Worm (Caenorhabditis elegans) whole organism, L4 larva: ENCODE data around the gene pqn-18.

ENCODE experiments used
- F10B5.3 ChIP-seq: sonication (generic microtip); optimal IDR thresholded peaks from 2 replicates; lab custom pipeline; 2016; ENCODE audit warnings: mild to moderate bottlenecking, missing genetic modification characterization, missing compliant biosample characterization
- aly-2 ChIP-seq: sonication (generic microtip); optimal IDR thresholded peaks from 2 replicates; lab custom pipeline; 2018; ENCODE audit warnings: missing biosample characterization, missing genetic modification characterization
- ces-1 ChIP-seq: fragments of 150-350 bp; sonication (generic microtip); optimal IDR thresholded peaks from 4 replicates; lab custom pipeline; 2014; ENCODE audit warnings: missing biosample characterization, missing genetic modification reagents, missing genetic modification characterization
- dmd-9 ChIP-seq: fragments of 200-800 bp; sonication (Bioruptor generic); IDR thresholded peaks from 2 replicates; pipeline ENCODE4 v1.3.6; 2022; ENCODE audit warnings: missing genetic modification reagents, missing genetic modification characterization, missing compliant biosample characterization
- egl-43 ChIP-seq: fragments of 200-800 bp; sonication (Bioruptor generic); IDR thresholded peaks from 2 replicates; pipeline ENCODE4 v1.3.6; 2022; ENCODE audit warnings: missing genetic modification reagents, missing genetic modification characterization, missing compliant biosample characterization
- lin-39 ChIP-seq: fragments of 150-350 bp; optimal IDR thresholded peaks from 2 replicates; lab custom pipeline; 2014; ENCODE audit warnings: missing biosample characterization, missing genetic modification reagents, missing genetic modification characterization
- lsy-2 ChIP-seq, 2 experiments: fragments of 150-350 bp in 1 of 2; sonication (generic microtip) in 1 of 2; optimal IDR thresholded peaks; 2 replicates each; lab custom pipeline; 2014 to 2017; ENCODE audit warnings: missing biosample characterization in 2 of 2, missing genetic modification characterization in 2 of 2
- mxl-2 ChIP-seq: fragments of 200-800 bp; sonication (Bioruptor generic); conservative IDR thresholded peaks from 2 replicates; pipeline ENCODE4 v1.3.6; 2022; ENCODE audit warnings: missing genetic modification reagents, missing genetic modification characterization, missing compliant biosample characterization
- nhr-42 ChIP-seq: fragments of 200-800 bp; sonication (Bioruptor generic); IDR thresholded peaks from 2 replicates; pipeline ENCODE4 v1.3.6; 2022; ENCODE audit warnings: missing genetic modification characterization, missing compliant biosample characterization
- nhr-76 ChIP-seq: fragments of 150-350 bp; optimal IDR thresholded peaks from 2 replicates; lab custom pipeline; 2014; ENCODE audit warnings: missing biosample characterization, missing genetic modification characterization
- pha-4 ChIP-seq, 2 experiments: fragments of 150-350 bp in 1 of 2; fragments of 200-800 bp in 1 of 2; sonication (Bioruptor generic) in 1 of 2; IDR thresholded peaks in 1 of 2; optimal IDR thresholded peaks in 1 of 2; 2 replicates each; pipeline versions ENCODE4 v1.3.6 to Lab custom; 2014 to 2022; ENCODE audit warnings: missing genetic modification characterization in 2 of 2, missing genetic modification reagents in 2 of 2, missing biosample characterization in 1 of 2, missing compliant biosample characterization in 1 of 2
- unc-130 ChIP-seq: sonication (generic microtip); optimal IDR thresholded peaks from 2 replicates; lab custom pipeline; 2016; ENCODE audit warnings: missing genetic modification reagents, missing genetic modification characterization, missing compliant biosample characterization
- unc-39 ChIP-seq: sonication (generic microtip); optimal IDR thresholded peaks from 2 replicates; lab custom pipeline; 2017; ENCODE audit warnings: missing biosample characterization, missing genetic modification characterization
- unc-62 ChIP-seq, 3 experiments: fragments of 150-350 bp in 1 of 3; sonication (generic microtip); optimal IDR thresholded peaks in 2 of 3; peaks in 1 of 3; 1 replicate in 1 of 3; 2 replicates in 2 of 3; lab custom pipeline; 2014 to 2017; ENCODE audit warnings: missing biosample characterization in 3 of 3, missing genetic modification characterization in 3 of 3, missing genetic modification reagents in 3 of 3, missing genotype in 1 of 3

DNA sequence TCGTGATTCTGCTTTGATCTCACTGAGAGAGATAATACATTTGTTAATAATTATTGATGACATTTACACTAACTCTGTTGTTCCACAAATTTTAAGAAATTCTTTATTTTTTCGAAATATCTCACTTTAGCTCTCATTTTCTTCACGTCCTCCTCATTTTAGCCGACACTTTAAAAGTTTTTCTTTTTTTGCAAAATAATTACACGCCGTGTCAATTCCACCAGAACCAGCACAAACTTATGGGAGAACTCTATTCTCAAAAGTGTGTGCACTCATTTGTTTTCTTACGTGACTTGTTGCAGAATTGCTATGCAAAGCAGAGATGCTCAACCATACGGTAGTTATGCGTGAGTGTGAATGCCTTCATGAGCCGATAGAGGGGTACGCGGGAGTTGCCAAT lies 57.5 kb downstream of the pqn-18 start, which contains the start of gene frpr-2:
- no peak for TF ChIP-seq egl-43 (GFP tag; lab: Robert Waterston, UW)
- TF ChIP-seq F10B5.3 = no peak
- TF ChIP-seq unc-62 (GFP tag; optimal IDR thresholded peaks at IDR 0.05 in 1 of 2; lab: Kevin White, UChicago) = no peak
- no peak for TF ChIP-seq unc-62 (tag; optimal IDR thresholded peaks at IDR 0.05; lab: Kevin White, UChicago)
- no peak for TF ChIP-seq aly-2 (tag; lab: Kevin White, UChicago)
- TF ChIP-seq nhr-76 = no peak
- no peak for TF ChIP-seq ces-1 (GFP tag; lab: Kevin White, UChicago)
- TF ChIP-seq unc-39 (tag; lab: Kevin White, UChicago) = no peak
- TF ChIP-seq pha-4 (GFP tag; IDR thresholded peaks at IDR 0.05; lab: Robert Waterston, UW) = no peak
- TF ChIP-seq pha-4 (tag; optimal IDR thresholded peaks at IDR 0.05; lab: Kevin White, UChicago) = no peak
- TF ChIP-seq unc-130 = no peak
- no peak for TF ChIP-seq mxl-2 (GFP tag; lab: Robert Waterston, UW)
- TF ChIP-seq dmd-9 (GFP tag; lab: Robert Waterston, UW) = no peak
- no peak for TF ChIP-seq lin-39 (tag; lab: Kevin White, UChicago)
- TF ChIP-seq lsy-2 (tag; optimal IDR thresholded peaks at IDR 0.05; lab: Kevin White, UChicago) = no peak
- no peak for TF ChIP-seq nhr-42 (GFP tag; lab: Robert Waterston, UW)
